Worm (Caenorhabditis elegans) whole organism, dauer: ENCODE results near the gene metl-18.

Experiments
- unc-62 ChIP-seq: sonication (generic microtip); optimal IDR thresholded peaks from 2 replicates; lab custom pipeline; 2017; ENCODE audit warnings: missing biosample characterization, missing genetic modification reagents, missing genetic modification characterization

metl-18 gene

ce11 chrIII:3461403-3461802, 35.9 kb downstream of the metl-18 start, which contains the start of gene pph-6:
TSS of gene pph-6 (plus strand) at chrIII:3461703.
- TF ChIP-seq unc-62: no peak

ce11 chrIII:3467013-3467412, 41.5 kb downstream of the metl-18 start:
- no peak for TF ChIP-seq unc-62

DNA sequence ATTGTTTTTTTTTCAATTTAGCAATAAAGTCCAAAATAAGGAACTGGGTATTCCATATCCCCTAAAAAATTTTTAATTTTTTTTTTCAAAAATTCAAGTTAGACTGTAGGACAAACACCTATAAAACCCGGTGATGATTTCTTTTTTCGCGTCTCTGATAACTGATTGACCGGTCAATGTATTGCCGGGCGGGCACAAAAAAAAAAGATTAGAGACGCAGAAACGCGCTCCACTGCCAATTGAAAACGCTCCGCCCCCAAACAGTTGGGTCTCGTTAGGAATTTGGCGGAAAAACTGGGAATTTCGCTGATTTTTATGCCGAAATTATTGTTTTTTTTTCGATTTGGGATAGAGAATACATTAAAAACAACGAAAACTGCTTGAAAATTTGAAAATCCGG, 42.8 kb downstream of the metl-18 start:
- no peak for TF ChIP-seq unc-62

ce11 chrIII:3469646-3470045, 44.1 kb downstream of the metl-18 start, which contains the start of gene smim-14:
TSS of gene smim-14 (minus strand) at chrIII:3469746.
- no peak for TF ChIP-seq unc-62

- TF ChIP-seq unc-62: no peak
Measured at ce11 chrIII:3470433-3470832, 44.9 kb downstream of the metl-18 start.

- no peak for TF ChIP-seq unc-62
Measured at ce11 chrIII:3470973-3471372, 45.4 kb downstream of the metl-18 start.

- no peak for TF ChIP-seq unc-62
Measured at ce11 chrIII:3471403-3472053, 46.0 kb downstream of the metl-18 start, which contains the start of gene rsu-1. TSS of gene rsu-1 (plus strand) at chrIII:3472003.

DNA sequence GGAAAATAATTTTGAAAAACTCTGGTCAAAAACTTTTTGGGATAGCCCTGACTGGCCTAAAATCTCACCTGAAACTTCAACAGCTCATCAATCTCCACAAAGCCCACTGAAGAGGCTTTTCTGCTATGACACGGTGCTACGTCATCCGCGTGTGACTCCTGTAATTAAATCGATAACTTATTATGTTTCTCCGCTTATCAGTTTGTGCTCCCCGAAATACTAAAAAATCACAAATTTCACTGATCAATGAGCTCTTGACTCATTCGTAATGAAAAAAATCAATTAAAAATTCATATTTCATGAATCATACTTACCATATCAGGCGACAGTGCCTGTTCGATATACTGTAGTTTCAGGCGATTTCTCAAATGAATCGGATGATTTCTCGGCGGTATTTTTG, 49.5 kb downstream of the metl-18 start:
- no peak for TF ChIP-seq unc-62

- TF ChIP-seq unc-62: no peak
Measured at ce11 chrIII:3475497-3475896, 50.0 kb downstream of the metl-18 start, which contains the start of gene C34C12.9. TSS of gene C34C12.9 (minus strand) at chrIII:3475512.

- TF ChIP-seq unc-62: no peak
Measured at ce11 chrIII:3476245-3476644, 50.7 kb downstream of the metl-18 start.

- TF ChIP-seq unc-62: no peak
Measured at ce11 chrIII:3477375-3477774, 51.8 kb downstream of the metl-18 start.
